Worm (Caenorhabditis elegans) whole organism, L4 larva: Measurements from ENCODE around the gene trxr-2.

ENCODE experiments used
- Y5F2A.4 ChIP-seq: fragments of 200-800 bp; sonication (Bioruptor generic); optimal IDR thresholded peaks from 2 replicates; lab custom pipeline; 2018; ENCODE audit warnings: mild to moderate bottlenecking, missing genetic modification characterization, missing compliant biosample characterization
- dpl-1 ChIP-seq: fragments of 150-350 bp; optimal IDR thresholded peaks from 2 replicates; lab custom pipeline; 2014; ENCODE audit warnings: missing biosample characterization, missing genetic modification reagents, missing genetic modification characterization
- madf-9 ChIP-seq: fragments of 200-800 bp; sonication (Bioruptor generic); conservative IDR thresholded peaks from 2 replicates; pipeline ENCODE4 v1.3.6; 2022; ENCODE audit warnings: missing genetic modification reagents, missing genetic modification characterization, missing compliant biosample characterization
- nhr-10 ChIP-seq: fragments of 150-350 bp; optimal IDR thresholded peaks from 2 replicates; lab custom pipeline; 2014; ENCODE audit warnings: missing biosample characterization, missing genetic modification characterization
- nhr-237 ChIP-seq: sonication (generic microtip); optimal IDR thresholded peaks from 2 replicates; lab custom pipeline; 2017; ENCODE audit warnings: missing biosample characterization, missing genetic modification characterization
- nhr-76 ChIP-seq: fragments of 150-350 bp; optimal IDR thresholded peaks from 2 replicates; lab custom pipeline; 2014; ENCODE audit warnings: missing biosample characterization, missing genetic modification characterization
- nhr-77 ChIP-seq: fragments of 150-350 bp; optimal IDR thresholded peaks from 2 replicates; lab custom pipeline; 2014; ENCODE audit warnings: missing biosample characterization, missing genetic modification characterization
- pha-4 ChIP-seq, 2 experiments: fragments of 150-350 bp in 1 of 2; fragments of 200-800 bp in 1 of 2; sonication (Bioruptor generic) in 1 of 2; IDR thresholded peaks in 1 of 2; optimal IDR thresholded peaks in 1 of 2; 2 replicates each; pipeline versions ENCODE4 v1.3.6 to Lab custom; 2014 to 2022; ENCODE audit warnings: missing genetic modification characterization in 2 of 2, missing genetic modification reagents in 2 of 2, missing biosample characterization in 1 of 2, missing compliant biosample characterization in 1 of 2
- spr-1 ChIP-seq: sonication (generic microtip); optimal IDR thresholded peaks from 2 replicates; lab custom pipeline; 2016; ENCODE audit warnings: mild to moderate bottlenecking, missing genetic modification characterization, missing compliant biosample characterization
- tag-97 ChIP-seq: fragments of 200-800 bp; sonication (Bioruptor generic); IDR thresholded peaks from 2 replicates; pipeline ENCODE4 v1.3.6; 2022; ENCODE audit warnings: missing genetic modification characterization, missing compliant biosample characterization
- unc-62 ChIP-seq, 3 experiments: fragments of 150-350 bp in 1 of 3; sonication (generic microtip); optimal IDR thresholded peaks in 2 of 3; peaks in 1 of 3; 1 replicate in 1 of 3; 2 replicates in 2 of 3; lab custom pipeline; 2014 to 2017; ENCODE audit warnings: missing biosample characterization in 3 of 3, missing genetic modification characterization in 3 of 3, missing genetic modification reagents in 3 of 3, missing genotype in 1 of 3
- zag-1 ChIP-seq: fragments of 150-350 bp; optimal IDR thresholded peaks from 2 replicates; lab custom pipeline; 2014; ENCODE audit warnings: missing biosample characterization, missing genetic modification characterization

DNA sequence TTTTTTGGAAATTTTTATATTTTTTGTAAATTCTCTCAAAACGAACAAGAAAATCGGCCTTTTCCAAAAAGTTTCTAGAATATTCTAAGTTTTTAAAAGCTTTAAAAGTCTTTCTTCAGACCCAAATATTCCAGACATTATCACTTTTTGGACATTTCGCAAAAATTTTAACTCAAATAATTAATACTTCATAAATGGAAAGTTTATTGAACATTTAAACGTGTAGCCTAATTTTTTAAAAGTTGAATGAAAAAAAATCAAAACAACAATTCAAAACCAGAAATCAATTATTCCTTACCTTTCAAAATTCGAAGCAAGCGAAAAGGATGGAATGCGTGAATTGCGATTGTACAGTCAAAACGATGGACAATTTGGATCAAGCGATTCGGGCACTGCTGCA lies 6.2 kb downstream of the trxr-2 start, which contains the start of gene ZK637.15:
- TF ChIP-seq nhr-237 (tag; lab: Kevin White, UChicago) (no peak), nhr-76 (no peak), spr-1 (tag; lab: Kevin White, UChicago) (no peak), dpl-1 (GFP tag; lab: Kevin White, UChicago) (no peak), Y5F2A.4 (GFP tag; lab: Kevin White, UChicago) (no peak), tag-97 (GFP tag; lab: Robert Waterston, UW) (no peak), nhr-77 (no peak), zag-1 (no peak), nhr-10 (tag; lab: Kevin White, UChicago) (no peak), madf-9 (GFP tag; lab: Robert Waterston, UW) (no peak), unc-62 (GFP tag; optimal IDR thresholded peaks at IDR 0.05 in 1 of 2; lab: Kevin White, UChicago) (no peak), unc-62 (tag; optimal IDR thresholded peaks at IDR 0.05; lab: Kevin White, UChicago) (no peak), pha-4 (GFP tag; IDR thresholded peaks at IDR 0.05; lab: Robert Waterston, UW) (no peak), pha-4 (tag; optimal IDR thresholded peaks at IDR 0.05; lab: Kevin White, UChicago) (no peak)
